Worm (Caenorhabditis elegans): ENCODE results near the gene Y69A2AL.2.

DNA sequence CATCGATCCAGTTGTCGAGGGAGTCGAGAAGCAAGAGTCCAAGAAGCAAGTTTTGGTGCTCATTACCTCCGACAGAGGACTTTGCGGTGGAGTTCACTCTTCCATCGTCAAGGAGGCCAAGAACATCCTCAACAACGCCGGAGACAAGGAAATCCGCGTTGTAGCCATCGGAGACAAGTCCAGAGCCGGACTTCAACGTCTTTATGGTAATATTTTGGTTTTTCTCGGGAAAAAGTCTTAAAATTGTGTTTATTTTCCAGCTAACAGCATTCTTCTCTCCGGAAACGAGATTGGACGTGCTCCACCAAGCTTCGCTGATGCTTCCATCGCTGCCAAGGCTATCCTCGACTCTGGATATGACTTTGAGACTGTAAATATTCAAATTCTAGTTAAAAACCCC lies 14.0 kb downstream of the Y69A2AL.2 start:
- TF ChIP-seq nhr-11 (tag; optimal IDR thresholded peaks at IDR 0.05) (no peak), lin-39 (tag; optimal IDR thresholded peaks at IDR 0.05) (no peak)
